Fruit fly (Drosophila melanogaster): ENCODE measurements around the gene klar.
A peak's percentile ranks its signal among the peaks of the same experiment; 100 is the strongest.

The klar gene

DNA sequence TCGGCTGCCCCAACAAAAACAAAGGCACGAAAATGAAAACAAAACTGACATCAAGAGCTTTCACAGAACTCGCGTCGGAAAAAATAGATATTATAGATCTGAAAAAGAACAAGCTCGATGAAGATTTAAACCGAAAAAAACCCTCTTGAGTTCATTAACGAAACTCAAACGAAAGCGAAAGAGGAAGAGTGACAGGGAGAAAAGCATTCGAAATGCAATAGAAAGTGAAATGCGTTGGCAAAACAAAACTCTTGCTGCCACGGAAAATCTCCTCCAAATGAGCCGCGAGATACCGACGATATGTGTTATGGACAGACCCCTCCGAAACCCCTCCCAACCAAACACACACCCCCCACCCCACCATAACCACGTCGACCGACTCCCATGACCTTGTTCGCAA lies 23.9 kb downstream of the klar start:
- TF ChIP-seq CG4496 (GFP tag; IDR thresholded peaks at IDR 0.05) (no peak), CG13204 (GFP tag; optimal IDR thresholded peaks at IDR 0.05) (no peak), CG8159 (tag; optimal IDR thresholded peaks at IDR 0.05) (no peak), CG9948 (tag; optimal IDR thresholded peaks at IDR 0.05) (no peak), CG32121 (GFP tag; IDR thresholded peaks at IDR 0.05) (no peak), D1 (tag; optimal IDR thresholded peaks at IDR 0.05) (no peak), Snoo (tag; optimal IDR thresholded peaks at IDR 0.05) (no peak), CG10348 (GFP tag; IDR thresholded peaks at IDR 0.05) (no peak), EcR (GFP tag; optimal IDR thresholded peaks at IDR 0.05) (no peak), CG12605 (GFP tag; IDR thresholded peaks at IDR 0.05) (no peak), CG8301 (tag; optimal IDR thresholded peaks at IDR 0.05) (no peak), Ets98B (GFP tag; IDR thresholded peaks at IDR 0.05) (no peak)

DNA sequence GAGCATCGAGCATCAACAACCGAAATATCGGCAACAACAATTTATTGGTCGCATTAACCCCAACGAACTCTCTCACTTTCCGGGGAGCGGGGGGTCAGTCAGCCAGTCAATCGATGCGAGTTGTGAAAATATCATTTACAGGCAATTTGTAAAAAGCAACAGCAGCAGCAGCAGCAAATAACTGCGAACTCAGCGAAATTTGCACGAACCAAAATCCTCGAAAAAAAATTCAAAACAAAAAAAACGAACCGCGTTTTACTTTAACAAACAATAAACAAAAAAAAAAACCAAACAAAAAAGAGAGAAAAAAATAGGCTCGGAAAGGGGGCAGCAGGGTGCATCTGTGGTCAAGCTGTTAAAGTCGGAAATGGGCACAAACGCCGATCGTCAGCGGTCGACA lies 24.8 kb downstream of the klar start:
- TF ChIP-seq Snoo (tag; optimal IDR thresholded peaks at IDR 0.05), result no peak
- no peak for TF ChIP-seq Pif1B (GFP tag; optimal IDR thresholded peaks at IDR 0.05)
- no peak for TF ChIP-seq CG13204 (GFP tag; optimal IDR thresholded peaks at IDR 0.05)
- no peak for TF ChIP-seq CG8159 (tag; optimal IDR thresholded peaks at IDR 0.05)
- TF ChIP-seq CG32121 (GFP tag; IDR thresholded peaks at IDR 0.05), result no peak
- no peak for TF ChIP-seq EcR (GFP tag; optimal IDR thresholded peaks at IDR 0.05)

DNA sequence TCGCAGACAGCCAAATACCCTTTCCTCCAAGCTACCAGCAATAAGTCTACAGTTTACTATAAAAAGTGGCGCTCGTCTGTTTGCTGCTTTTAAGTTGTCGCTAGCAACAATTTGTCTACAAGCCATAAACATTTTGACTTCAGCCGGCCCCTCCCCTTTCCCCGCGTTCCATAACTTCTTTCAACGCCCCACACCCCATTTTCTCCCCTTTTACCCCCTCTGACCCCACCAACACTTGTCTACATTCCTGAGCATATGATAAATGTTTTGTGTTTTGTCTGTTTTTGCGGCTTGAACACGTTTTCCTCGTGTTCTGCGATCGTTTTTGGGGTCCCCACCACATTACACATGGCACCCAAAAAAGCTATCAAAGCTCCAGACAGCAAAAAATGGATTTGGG lies 26.8 kb downstream of the klar start:
- TF ChIP-seq CG34367 (tag; optimal IDR thresholded peaks at IDR 0.05) (no peak), D1 (tag; optimal IDR thresholded peaks at IDR 0.05) (no peak), CG14655 (GFP tag; optimal IDR thresholded peaks at IDR 0.05) (no peak), Pif1B (GFP tag; optimal IDR thresholded peaks at IDR 0.05) (no peak), CG4496 (GFP tag; IDR thresholded peaks at IDR 0.05) (no peak), CG13204 (GFP tag; optimal IDR thresholded peaks at IDR 0.05) (no peak), CG17806 (tag; optimal IDR thresholded peaks at IDR 0.05) (no peak), CG32121 (GFP tag; IDR thresholded peaks at IDR 0.05) (no peak), Snoo (tag; optimal IDR thresholded peaks at IDR 0.05) (no peak), CG15710 (tag; optimal IDR thresholded peaks at IDR 0.05) (no peak), EcR (GFP tag; optimal IDR thresholded peaks at IDR 0.05) (no peak), gl (tag; optimal IDR thresholded peaks at IDR 0.05) (no peak), CG12605 (GFP tag; IDR thresholded peaks at IDR 0.05) (no peak), fd96Ca (GFP tag; IDR thresholded peaks at IDR 0.05) (no peak), CG8159 (tag; optimal IDR thresholded peaks at IDR 0.05) (no peak)

DNA sequence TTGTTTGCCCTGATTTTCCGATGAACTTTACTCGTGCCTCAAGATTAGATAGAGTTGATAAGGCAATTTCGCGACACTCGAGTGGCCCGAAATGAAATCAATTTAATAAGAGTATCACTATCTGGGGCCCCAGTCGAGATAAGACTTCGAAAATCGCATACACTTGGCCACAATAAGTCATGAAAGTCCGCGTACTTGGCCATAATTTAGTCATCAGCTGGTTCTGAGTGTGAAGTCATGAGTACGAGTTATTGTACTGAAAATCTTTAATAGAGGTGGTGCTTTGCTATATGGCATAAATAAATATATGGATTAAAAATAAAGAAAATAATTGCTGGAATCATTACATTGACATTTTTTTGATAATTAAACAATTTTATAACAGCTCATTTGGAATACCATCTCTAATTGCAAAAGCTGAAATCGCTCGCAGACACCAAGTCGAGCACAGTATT lies 28.6 kb downstream of the klar start:
- TF ChIP-seq Pif1B (GFP tag; optimal IDR thresholded peaks at IDR 0.05) (no peak), CG4496 (GFP tag; IDR thresholded peaks at IDR 0.05) (0 out of 3 replicates have a peak, but pooled peaks have one; percentile 36), CG32121 (GFP tag; IDR thresholded peaks at IDR 0.05) (no peak), Ets98B (GFP tag; IDR thresholded peaks at IDR 0.05) (0 out of 2 replicates have a peak, but pooled peaks have one; percentile 18), CG13204 (GFP tag; optimal IDR thresholded peaks at IDR 0.05) (no peak)

DNA sequence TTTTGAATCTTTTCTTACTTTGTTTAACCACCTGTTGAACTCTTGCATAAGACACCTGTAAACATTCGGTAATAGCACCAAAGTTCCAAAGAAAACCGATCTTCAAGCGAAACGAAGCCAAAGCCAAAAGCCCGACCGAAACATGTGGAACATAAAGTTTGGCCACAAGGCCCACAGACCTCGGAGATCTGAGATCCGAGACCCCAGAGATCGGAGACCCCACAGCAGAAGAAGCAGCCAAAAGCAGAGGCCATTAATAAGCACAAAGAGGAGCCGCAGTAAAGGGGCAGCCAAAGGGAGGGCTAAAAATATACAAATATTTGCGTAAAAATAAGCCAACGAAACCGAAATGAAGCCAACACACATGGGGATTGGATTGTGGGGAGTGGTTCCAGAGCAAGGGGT lies 29.6 kb downstream of the klar start:
- peak; percentile 60 for TF ChIP-seq EcR (GFP tag; optimal IDR thresholded peaks at IDR 0.05)
- TF ChIP-seq Pif1A (GFP tag; optimal IDR thresholded peaks at IDR 0.05), result no peak

DNA sequence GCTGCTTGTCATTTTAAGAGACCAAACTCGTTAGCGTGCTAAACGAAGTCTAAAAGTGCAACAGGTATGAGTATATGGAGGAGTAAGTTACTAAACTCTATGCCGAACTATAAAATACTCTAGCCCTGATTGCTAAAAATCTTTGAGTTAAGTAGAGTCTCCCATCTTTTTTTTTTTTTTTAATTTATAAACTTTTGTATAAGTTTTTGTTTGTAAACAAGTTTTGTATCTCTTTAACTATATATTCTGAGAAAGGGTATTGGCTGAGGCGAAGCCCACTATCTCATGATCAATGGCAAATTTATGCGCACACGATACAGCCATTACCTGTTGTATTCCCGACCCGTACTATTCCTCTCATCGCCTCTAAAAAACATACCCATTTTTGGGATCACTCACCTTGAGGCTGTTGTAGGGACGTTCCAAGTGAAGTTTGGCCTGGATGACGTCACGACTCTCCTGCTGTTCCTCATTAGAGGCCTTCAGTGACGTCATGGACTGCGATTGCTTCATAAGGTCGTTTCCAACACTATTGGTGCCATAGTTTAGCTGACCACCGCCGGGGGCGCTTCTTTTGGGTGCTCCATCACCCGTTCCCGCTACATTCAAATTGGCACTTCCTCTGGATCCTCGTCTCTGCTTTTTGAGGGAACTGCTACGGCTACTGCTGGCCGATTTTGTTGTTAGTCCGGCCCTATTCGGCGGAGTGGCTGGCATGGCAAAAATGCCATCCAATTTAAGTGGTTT lies 32.7 kb downstream of the klar start:
- TF ChIP-seq EcR (GFP tag; optimal IDR thresholded peaks at IDR 0.05), result no peak
- TF ChIP-seq gl (tag; optimal IDR thresholded peaks at IDR 0.05), result no peak
- peak; percentile 38 for TF ChIP-seq CG8301 (tag; optimal IDR thresholded peaks at IDR 0.05)
- TF ChIP-seq D1 (tag; optimal IDR thresholded peaks at IDR 0.05), result no peak
- TF ChIP-seq CG17806 (tag; optimal IDR thresholded peaks at IDR 0.05), result no peak
- no peak for TF ChIP-seq fd96Ca (GFP tag; IDR thresholded peaks at IDR 0.05)
- TF ChIP-seq Ets98B (GFP tag; IDR thresholded peaks at IDR 0.05), result peak; percentile 42; the same call in 1 of the 2 replicates
- TF ChIP-seq CG34367 (tag; optimal IDR thresholded peaks at IDR 0.05), result no peak
- peak; percentile 21 for TF ChIP-seq CG15710 (tag; optimal IDR thresholded peaks at IDR 0.05)
- peak; percentile 63 for TF ChIP-seq CG14655 (GFP tag; optimal IDR thresholded peaks at IDR 0.05)
- no peak for TF ChIP-seq CG8159 (tag; optimal IDR thresholded peaks at IDR 0.05)
- no peak for TF ChIP-seq Pif1B (GFP tag; optimal IDR thresholded peaks at IDR 0.05)
- no peak for TF ChIP-seq CG9948 (tag; optimal IDR thresholded peaks at IDR 0.05)
- TF ChIP-seq Snoo (tag; optimal IDR thresholded peaks at IDR 0.05), result no peak
- no peak for TF ChIP-seq rn (GFP tag; IDR thresholded peaks at IDR 0.05)
- no peak for TF ChIP-seq CG10348 (GFP tag; IDR thresholded peaks at IDR 0.05)
- TF ChIP-seq CG12605 (GFP tag; IDR thresholded peaks at IDR 0.05), result peak; percentile 55; the same call in 1 of the 2 replicates
- TF ChIP-seq Pif1A (GFP tag; optimal IDR thresholded peaks at IDR 0.05), result no peak
- 0 out of 2 replicates have a peak, but pooled peaks have one; percentile 17 for TF ChIP-seq CG32121 (GFP tag; IDR thresholded peaks at IDR 0.05)
- no peak for TF ChIP-seq CG13204 (GFP tag; optimal IDR thresholded peaks at IDR 0.05)
- TF ChIP-seq CG4496 (GFP tag; IDR thresholded peaks at IDR 0.05), result no peak; the same call in 2 of the 3 replicates

All from whole organism, pupa.